Fruit fly (Drosophila melanogaster): ENCODE results near the gene gwl.

DNA sequence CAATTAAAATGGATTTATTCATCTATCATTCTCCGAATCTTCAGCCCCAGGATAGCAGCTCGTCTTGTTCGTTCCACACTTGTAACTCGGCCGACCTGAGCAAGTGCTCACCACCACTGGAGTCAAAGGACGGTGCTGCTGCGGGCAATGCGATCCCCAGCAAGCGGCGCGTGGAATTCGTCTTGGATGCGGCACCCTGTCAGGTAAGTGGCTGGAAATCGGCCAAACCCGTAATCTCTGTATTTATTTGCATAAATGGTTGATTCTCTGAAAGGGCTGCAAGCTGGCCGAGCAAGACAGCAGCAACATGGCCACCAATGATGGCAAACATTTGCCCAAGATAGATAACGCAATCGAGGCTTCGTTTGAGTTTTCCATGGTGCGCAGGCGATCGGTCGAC is 1.9 kb downstream of the gwl start:
- no peak for TF ChIP-seq CG16815 (GFP tag; optimal IDR thresholded peaks at IDR 0.05)
- TF ChIP-seq sqz (GFP tag; optimal IDR thresholded peaks at IDR 0.05): no peak
- no peak for TF ChIP-seq CG9932 (GFP tag; IDR thresholded peaks at IDR 0.05)
- no peak for TF ChIP-seq Dref (GFP tag; IDR thresholded peaks at IDR 0.05)
- no peak for TF ChIP-seq ken (GFP tag; IDR thresholded peaks at IDR 0.05)
- no peak for TF ChIP-seq trem (tag; optimal IDR thresholded peaks at IDR 0.05)
- no peak for TF ChIP-seq dysf (GFP tag; IDR thresholded peaks at IDR 0.05)
- no peak for TF ChIP-seq al (GFP tag; IDR thresholded peaks at IDR 0.05)
- no peak for TF ChIP-seq Hey (tag; optimal IDR thresholded peaks at IDR 0.05)
- no peak for TF ChIP-seq Dll (GFP tag; IDR thresholded peaks at IDR 0.05; ENCODE audit: partially characterized antibody)
- no peak for TF ChIP-seq B-H2 (GFP tag; optimal IDR thresholded peaks at IDR 0.05)
- no peak for TF ChIP-seq CG12299 (tag; optimal IDR thresholded peaks at IDR 0.05)
- TF ChIP-seq bowl (GFP tag; IDR thresholded peaks at IDR 0.05): no peak
- TF ChIP-seq tio (GFP tag; optimal IDR thresholded peaks at IDR 0.05): no peak
